Fruit fly (Drosophila melanogaster) whole organism, embryonic: ENCODE measurements around the gene CG3184.

Experiments used
- Bteb2 ChIP-seq: fragments of 200-800 bp; sonication (Bioruptor generic); optimal IDR thresholded peaks from 2 replicates; lab custom pipeline; 2016; ENCODE audit warnings: missing biosample characterization, missing genetic modification characterization
- CG10431 ChIP-seq: fragments of 200-800 bp; sonication (Bioruptor generic); optimal IDR thresholded peaks from 3 replicates; lab custom pipeline; 2018; ENCODE audit warnings: missing biosample characterization, mild to moderate bottlenecking, missing genetic modification characterization
- CG11695 ChIP-seq: fragments of 200-800 bp; sonication (Bioruptor generic); IDR thresholded peaks from 3 replicates; pipeline ENCODE4 v1.3.6; 2022; ENCODE audit warnings: missing biosample characterization, missing genetic modification characterization
- CG11723 ChIP-seq: fragments of 200-800 bp; sonication (Bioruptor generic); optimal IDR thresholded peaks from 2 replicates; lab custom pipeline; 2017; ENCODE audit warnings: missing biosample characterization, mild to moderate bottlenecking, missing genetic modification characterization
- CG12659 ChIP-seq: fragments of 200-800 bp; sonication (Bioruptor generic); optimal IDR thresholded peaks from 3 replicates; lab custom pipeline; 2017; ENCODE audit warnings: mild to moderate bottlenecking, missing biosample characterization, missing genetic modification reagents, missing genetic modification characterization
- CG13287 ChIP-seq: fragments of 200-800 bp; sonication (Bioruptor generic); IDR thresholded peaks from 2 replicates; pipeline ENCODE4 v1.3.6; 2022; ENCODE audit warnings: missing biosample characterization, missing genetic modification characterization; ENCODE audit not compliant: partially characterized antibody
- CG13624 ChIP-seq: fragments of 200-800 bp; sonication (Bioruptor generic); optimal IDR thresholded peaks from 2 replicates; lab custom pipeline; 2016; ENCODE audit warnings: missing biosample characterization, missing genetic modification characterization
- CG16813 ChIP-seq: fragments of 200-800 bp; sonication (Bioruptor generic); IDR thresholded peaks from 3 replicates; pipeline ENCODE4 v1.3.6; 2022; ENCODE audit warnings: missing biosample characterization, missing genetic modification characterization; ENCODE audit not compliant: partially characterized antibody
- CG18262 ChIP-seq: fragments of 200-800 bp; optimal IDR thresholded peaks from 3 replicates; lab custom pipeline; 2019; ENCODE audit warnings: missing biosample characterization, mild to moderate bottlenecking, missing genetic modification characterization, moderate library complexity
- CG2116 ChIP-seq: fragments of 200-800 bp; sonication (Bioruptor generic); optimal IDR thresholded peaks from 3 replicates; lab custom pipeline; 2018; ENCODE audit warnings: missing biosample characterization, mild to moderate bottlenecking, missing genetic modification characterization
- CG2120 ChIP-seq: fragments of 200-800 bp; sonication (Bioruptor generic); optimal IDR thresholded peaks from 3 replicates; lab custom pipeline; 2016; ENCODE audit warnings: missing biosample characterization, missing genetic modification characterization
- CG2712 ChIP-seq: fragments of 200-800 bp; optimal IDR thresholded peaks from 3 replicates; lab custom pipeline; 2019; ENCODE audit warnings: missing biosample characterization, mild to moderate bottlenecking, missing genetic modification characterization, moderate library complexity
- CG34376 ChIP-seq: fragments of 200-800 bp; sonication (Bioruptor generic); optimal IDR thresholded peaks from 2 replicates; lab custom pipeline; 2018; ENCODE audit warnings: missing biosample characterization, mild to moderate bottlenecking, missing genetic modification characterization
- CG3995 ChIP-seq: fragments of 200-800 bp; sonication (Bioruptor generic); optimal IDR thresholded peaks from 3 replicates; lab custom pipeline; 2016; ENCODE audit warnings: missing biosample characterization, missing genetic modification characterization
- CG4282 ChIP-seq: fragments of 200-800 bp; sonication (Bioruptor generic); optimal IDR thresholded peaks from 2 replicates; lab custom pipeline; 2016; ENCODE audit warnings: missing biosample characterization, missing genetic modification characterization
- CG4617 ChIP-seq: fragments of 200-800 bp; sonication (Bioruptor generic); optimal IDR thresholded peaks from 3 replicates; lab custom pipeline; 2016; ENCODE audit warnings: missing biosample characterization, missing genetic modification characterization, borderline replicate concordance
- CG4820 ChIP-seq: fragments of 200-800 bp; sonication (Bioruptor generic); optimal IDR thresholded peaks from 3 replicates; lab custom pipeline; 2016; ENCODE audit warnings: missing biosample characterization, missing genetic modification characterization
- CG5245 ChIP-seq: fragments of 200-800 bp; sonication (Bioruptor generic); optimal IDR thresholded peaks from 3 replicates; lab custom pipeline; 2016; ENCODE audit warnings: missing biosample characterization, missing genetic modification characterization
- CG6683 ChIP-seq: fragments of 200-800 bp; sonication (Bioruptor generic); optimal IDR thresholded peaks from 2 replicates; lab custom pipeline; 2017; ENCODE audit warnings: missing biosample characterization, mild to moderate bottlenecking, missing genetic modification characterization, missing genetic modification reagents
- Dll ChIP-seq: fragments of 200-800 bp; sonication (Bioruptor generic); IDR thresholded peaks from 4 replicates; pipeline ENCODE4 v1.3.6; 2022; ENCODE audit warnings: missing biosample characterization, missing genetic modification characterization; ENCODE audit not compliant: partially characterized antibody
- Dp ChIP-seq: fragments of 200-800 bp; sonication (Bioruptor generic); optimal IDR thresholded peaks from 2 replicates; lab custom pipeline; 2018; ENCODE audit warnings: missing biosample characterization, mild to moderate bottlenecking, missing genetic modification characterization, moderate library complexity
- Dref ChIP-seq: fragments of 200-800 bp; sonication (Bioruptor generic); IDR thresholded peaks from 2 replicates; pipeline ENCODE4 v1.3.6; 2022; ENCODE audit warnings: missing biosample characterization, missing genetic modification characterization
- MBD-R2 ChIP-seq: fragments of 200-800 bp; sonication (Bioruptor generic); IDR thresholded peaks from 2 replicates; pipeline ENCODE4 v1.3.6; 2022; ENCODE audit warnings: missing biosample characterization, missing genetic modification characterization
- MESR4 ChIP-seq: fragments of 200-800 bp; sonication (Bioruptor generic); optimal IDR thresholded peaks from 2 replicates; lab custom pipeline; 2018; ENCODE audit warnings: missing biosample characterization, mild to moderate bottlenecking, missing genetic modification characterization, moderate library complexity
- Med ChIP-seq: fragments of 200-800 bp; sonication (Bioruptor generic); peaks from one replicate; lab custom pipeline; 2016; ENCODE audit warnings: missing biosample characterization, missing genetic modification characterization, mild to moderate bottlenecking, inconsistent platforms, moderate library complexity
- Mrtf ChIP-seq: fragments of 200-800 bp; sonication (Bioruptor generic); IDR thresholded peaks from 3 replicates; pipeline ENCODE4 v1.3.6; 2022; ENCODE audit warnings: missing biosample characterization, missing genetic modification characterization
- Opbp ChIP-seq: fragments of 200-800 bp; sonication (Bioruptor generic); IDR thresholded peaks from 3 replicates; pipeline ENCODE4 v1.3.6; 2022; ENCODE audit warnings: missing biosample characterization, missing genetic modification characterization; ENCODE audit not compliant: partially characterized antibody
- Ravus ChIP-seq: fragments of 200-800 bp; sonication (Bioruptor generic); IDR thresholded peaks from 2 replicates; pipeline ENCODE4 v1.3.6; 2022; ENCODE audit warnings: missing biosample characterization, missing genetic modification characterization
- Rfx ChIP-seq: fragments of 200-800 bp; sonication (Bioruptor generic); IDR thresholded peaks from 2 replicates; pipeline ENCODE4 v1.3.6; 2022; ENCODE audit warnings: missing biosample characterization, missing genetic modification characterization
- Taf1 ChIP-seq: fragments of 200-800 bp; sonication (Bioruptor generic); IDR thresholded peaks from 2 replicates; pipeline ENCODE4 v1.3.6; 2022; ENCODE audit warnings: missing biosample characterization, missing genetic modification characterization
- bbx ChIP-seq: fragments of 200-800 bp; sonication (Bioruptor generic); IDR thresholded peaks from 2 replicates; pipeline ENCODE4 v1.3.6; 2022; ENCODE audit warnings: missing biosample characterization, missing genetic modification characterization; ENCODE audit not compliant: partially characterized antibody
- bsh ChIP-seq, 2 experiments: fragments of 200-800 bp; sonication (Bioruptor generic); optimal IDR thresholded peaks; 2 replicates each; lab custom pipeline; 2017 to 2018; ENCODE audit warnings: mild to moderate bottlenecking in 2 of 2, missing biosample characterization in 2 of 2, missing genetic modification characterization in 2 of 2, moderate library complexity in 1 of 2
- caup ChIP-seq: fragments of 200-800 bp; sonication (Bioruptor generic); optimal IDR thresholded peaks from 3 replicates; lab custom pipeline; 2017; ENCODE audit warnings: missing biosample characterization, mild to moderate bottlenecking, missing genetic modification characterization, moderate library complexity; ENCODE audit not compliant: severe bottlenecking
- chinmo ChIP-seq: fragments of 200-800 bp; sonication (Bioruptor generic); IDR thresholded peaks from 4 replicates; pipeline ENCODE4 v1.3.6; 2022; ENCODE audit warnings: missing biosample characterization, missing genetic modification characterization; ENCODE audit not compliant: partially characterized antibody
- crc ChIP-seq: fragments of 200-800 bp; sonication (Bioruptor generic); optimal IDR thresholded peaks from 2 replicates; lab custom pipeline; 2016; ENCODE audit warnings: missing biosample characterization, missing genetic modification characterization
- cwo ChIP-seq: fragments of 200-800 bp; sonication (Bioruptor generic); optimal IDR thresholded peaks from 3 replicates; lab custom pipeline; 2017; ENCODE audit warnings: missing biosample characterization, missing genetic modification characterization, mild to moderate bottlenecking, moderate library complexity, missing genetic modification reagents
- eyg ChIP-seq: fragments of 200-800 bp; sonication (Bioruptor generic); optimal IDR thresholded peaks from 3 replicates; lab custom pipeline; 2016; ENCODE audit warnings: missing biosample characterization, missing genetic modification characterization
- gcm2 ChIP-seq: fragments of 200-800 bp; sonication (Bioruptor generic); optimal IDR thresholded peaks from 2 replicates; lab custom pipeline; 2016; ENCODE audit warnings: missing biosample characterization, missing genetic modification characterization
- gsb ChIP-seq: fragments of 200-800 bp; sonication (Bioruptor generic); IDR thresholded peaks from 2 replicates; pipeline ENCODE4 v1.3.6; 2022; ENCODE audit warnings: missing biosample characterization, missing genetic modification characterization
- kay ChIP-seq: fragments of 200-800 bp; sonication (Bioruptor generic); optimal IDR thresholded peaks from 2 replicates; lab custom pipeline; 2016; ENCODE audit warnings: missing biosample characterization, missing genetic modification characterization
- lilli ChIP-seq: fragments of 200-800 bp; sonication (Bioruptor generic); optimal IDR thresholded peaks from 3 replicates; lab custom pipeline; 2016; ENCODE audit warnings: missing biosample characterization, missing genetic modification characterization
- maf-S ChIP-seq: fragments of 200-800 bp; sonication (Bioruptor generic); optimal IDR thresholded peaks from 2 replicates; lab custom pipeline; 2016; ENCODE audit warnings: missing biosample characterization, missing genetic modification characterization
- pho ChIP-seq: fragments of 200-800 bp; sonication (Bioruptor generic); optimal IDR thresholded peaks from 2 replicates; lab custom pipeline; 2016; ENCODE audit warnings: missing biosample characterization, missing genetic modification characterization
- sna ChIP-seq: fragments of 200-800 bp; sonication (Bioruptor generic); IDR thresholded peaks from 2 replicates; pipeline ENCODE4 v1.3.6; 2022; ENCODE audit warnings: missing biosample characterization, missing genetic modification characterization; ENCODE audit not compliant: partially characterized antibody
- tna ChIP-seq: fragments of 200-800 bp; sonication (Bioruptor generic); IDR thresholded peaks from 2 replicates; pipeline ENCODE4 v1.3.6; 2022; ENCODE audit warnings: missing biosample characterization, missing genetic modification characterization; ENCODE audit not compliant: partially characterized antibody
- unc-4 ChIP-seq: fragments of 200-800 bp; sonication (Bioruptor generic); IDR thresholded peaks from 2 replicates; pipeline ENCODE4 v1.3.6; 2022; ENCODE audit warnings: missing biosample characterization, missing genetic modification characterization; ENCODE audit not compliant: partially characterized antibody
- zen2 ChIP-seq: fragments of 200-800 bp; sonication (Bioruptor generic); IDR thresholded peaks from 3 replicates; pipeline ENCODE4 v1.3.6; 2022; ENCODE audit warnings: missing biosample characterization, missing genetic modification characterization; ENCODE audit not compliant: partially characterized antibody

Gene CG3184

DNA sequence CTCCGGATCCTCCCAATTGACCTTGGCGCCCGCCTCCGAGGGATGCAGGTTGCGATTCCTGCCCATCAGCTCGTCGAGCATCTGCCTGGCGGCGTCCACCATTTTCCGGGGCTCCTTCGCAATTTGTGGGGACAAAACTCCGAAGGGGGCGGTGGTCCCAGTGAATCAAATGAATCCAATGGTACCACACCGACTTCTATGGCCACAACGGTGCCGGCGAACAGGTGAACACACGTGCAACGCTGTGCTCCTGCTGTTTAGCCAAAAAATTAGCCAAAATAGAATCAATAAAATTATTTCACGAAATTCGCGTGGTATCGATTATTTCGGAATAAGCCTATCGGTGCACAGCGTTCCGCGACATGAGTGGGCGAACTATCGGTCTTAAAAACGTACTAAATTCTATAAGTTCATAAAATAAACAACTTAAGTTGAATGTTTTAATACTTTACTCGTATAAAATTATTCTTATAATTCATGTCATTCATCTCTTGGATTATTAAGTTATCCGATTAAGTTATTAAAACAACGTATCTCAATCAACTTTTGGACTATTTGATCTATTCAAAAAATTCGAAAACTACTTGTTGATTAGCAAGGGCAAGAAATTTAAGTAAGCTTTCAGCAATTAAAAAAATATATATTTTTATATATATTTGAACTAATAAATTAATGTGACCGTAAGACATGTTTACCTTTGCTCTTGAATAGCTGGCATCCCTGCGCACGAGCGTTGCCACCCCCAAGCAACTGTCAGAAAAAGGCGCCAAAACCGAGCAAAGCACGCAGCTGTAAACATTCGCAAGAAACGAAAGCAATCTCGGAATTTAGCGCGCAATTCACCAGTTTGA lies 14.7 kb downstream of the CG3184 start, which contains the start of the genes CG3198 and Mcm6 (continued):
- TF ChIP-seq CG18262 (tag; lab: Kevin White, UChicago) (peak; percentile 3), lilli (GFP tag; lab: Kevin White, UChicago) (no peak), CG3995 (GFP tag; lab: Kevin White, UChicago) (peak; percentile 6), zen2 (GFP tag; lab: Robert Waterston, UW) (peak; percentile 48; the same call in 1 of the 3 replicates), maf-S (GFP tag; lab: Kevin White, UChicago) (no peak), CG6683 (GFP tag; lab: Kevin White, UChicago) (no peak), Dref (GFP tag; lab: Robert Waterston, UW) (peak; percentile 68), CG4820 (no peak), sna (GFP tag; lab: Robert Waterston, UW) (peak; percentile 62), chinmo (GFP tag; lab: Robert Waterston, UW) (0 out of 4 replicates have a peak, but pooled peaks have one; percentile 54), tna (GFP tag; lab: Robert Waterston, UW) (0 out of 2 replicates have a peak, but pooled peaks have one; percentile 42), CG11695 (GFP tag; lab: Robert Waterston, UW) (no peak), CG2712 (tag; lab: Kevin White, UChicago) (peak; percentile 18), Bteb2 (GFP tag; lab: Kevin White, UChicago) (no peak), Med (peak; percentile 57), CG11723 (GFP tag; lab: Kevin White, UChicago) (no peak), CG4282 (GFP tag; lab: Kevin White, UChicago) (no peak), Opbp (0 out of 3 replicates have a peak, but pooled peaks have one; percentile 40), gcm2 (GFP tag; lab: Kevin White, UChicago) (no peak), bbx (GFP tag; lab: Robert Waterston, UW) (peak; percentile 61), caup (GFP tag; lab: Kevin White, UChicago) (no peak), Mrtf (GFP tag; lab: Robert Waterston, UW) (no peak), crc (GFP tag; lab: Kevin White, UChicago) (no peak), unc-4 (peak; percentile 71), cwo (GFP tag; lab: Kevin White, UChicago) (no peak), MESR4 (GFP tag; lab: Kevin White, UChicago) (peak; percentile 81), CG13624 (GFP tag; lab: Kevin White, UChicago) (no peak), CG2116 (GFP tag; lab: Kevin White, UChicago) (peak; percentile 52), Ravus (GFP tag; lab: Robert Waterston, UW) (no peak), CG4617 (GFP tag; lab: Kevin White, UChicago) (peak; percentile 4), gsb (GFP tag; lab: Robert Waterston, UW) (no peak), Dp (GFP tag; lab: Kevin White, UChicago) (peak; percentile 81), CG34376 (GFP tag; lab: Kevin White, UChicago) (no peak), CG13287 (GFP tag; lab: Robert Waterston, UW) (peak; percentile 80), Dll (GFP tag; lab: Robert Waterston, UW) (peak; percentile 77), eyg (no peak), MBD-R2 (GFP tag; lab: Robert Waterston, UW) (peak; percentile 43), CG2120 (GFP tag; lab: Kevin White, UChicago) (no peak), Taf1 (GFP tag; lab: Robert Waterston, UW) (no peak), CG5245 (no peak), CG10431 (GFP tag; lab: Kevin White, UChicago) (no peak), CG16813 (peak; percentile 54), bsh (GFP tag; optimal IDR thresholded peaks at IDR 0.05; lab: Kevin White, UChicago) (no peak), pho (GFP tag; lab: Kevin White, UChicago) (no peak), CG12659 (GFP tag; lab: Kevin White, UChicago) (no peak), Rfx (GFP tag; lab: Robert Waterston, UW) (0 out of 2 replicates have a peak, but pooled peaks have one; percentile 16), kay (GFP tag; lab: Kevin White, UChicago) (no peak)
